Fruit fly (Drosophila melanogaster): ENCODE data around the gene CG12617.
A peak's percentile ranks its signal among the peaks of the same experiment; 100 is the strongest.

CG12617 gene

DNA sequence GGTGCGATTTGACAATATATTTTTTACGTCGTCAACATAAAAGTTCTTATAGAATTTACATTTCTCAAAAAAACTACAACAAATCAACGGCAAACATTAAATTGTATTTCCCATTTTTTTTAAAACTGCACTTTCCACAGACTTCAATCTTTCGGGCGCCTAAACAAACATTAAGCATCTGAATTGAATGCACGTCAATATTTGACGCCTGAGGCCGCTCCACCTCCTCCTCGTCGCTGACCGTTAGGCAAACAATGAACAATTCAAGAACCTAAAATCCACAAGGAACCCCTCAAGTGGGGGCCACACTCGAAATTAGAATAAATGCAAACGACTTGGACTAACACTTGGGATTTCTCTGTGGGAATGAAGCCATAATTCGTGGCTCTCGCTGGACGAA, 32.9 kb downstream of the CG12617 start:
- TF ChIP-seq fd96Cb (tag; optimal IDR thresholded peaks at IDR 0.05) (no peak), CG34422 (GFP tag; IDR thresholded peaks at IDR 0.05) (0 out of 3 replicates have a peak, but pooled peaks have one; percentile 26), slp2 (GFP tag; optimal IDR thresholded peaks at IDR 0.05) (no peak), cato (GFP tag; optimal IDR thresholded peaks at IDR 0.05; ENCODE audit: borderline replicate concordance) (no peak), MTF-1 (GFP tag; optimal IDR thresholded peaks at IDR 0.05; ENCODE audit: borderline replicate concordance) (peak; percentile 65), grau (tag; optimal IDR thresholded peaks at IDR 0.05) (no peak), amos (GFP tag; IDR thresholded peaks at IDR 0.05; ENCODE audit: partially characterized antibody) (no peak), peb (GFP tag; IDR thresholded peaks at IDR 0.05) (no peak), gce (GFP tag; IDR thresholded peaks at IDR 0.05) (no peak), CG18764 (GFP tag; optimal IDR thresholded peaks at IDR 0.05) (peak; percentile 20), nmo (GFP tag; optimal IDR thresholded peaks at IDR 0.05) (no peak), hbn (GFP tag; IDR thresholded peaks at IDR 0.05; ENCODE audit: partially characterized antibody) (no peak), Eip74EF (GFP tag; optimal IDR thresholded peaks at IDR 0.05) (no peak), ind (GFP tag; optimal IDR thresholded peaks at IDR 0.05) (no peak), D19A (tag; optimal IDR thresholded peaks at IDR 0.05) (no peak), Nf-YB (GFP tag; optimal IDR thresholded peaks at IDR 0.05) (no peak), bab2 (GFP tag; optimal IDR thresholded peaks at IDR 0.05) (peak; percentile 53), pita (GFP tag; optimal IDR thresholded peaks at IDR 0.05) (no peak), Myb (GFP tag; optimal IDR thresholded peaks at IDR 0.05) (no peak), CG12104 (GFP tag; optimal IDR thresholded peaks at IDR 0.05) (no peak), nau (GFP tag; optimal IDR thresholded peaks at IDR 0.05) (no peak), org-1 (GFP tag; optimal IDR thresholded peaks at IDR 0.05) (peak; percentile 3), gt (GFP tag; IDR thresholded peaks at IDR 0.05) (no peak), otp (GFP tag; IDR thresholded peaks at IDR 0.05) (peak; percentile 78; the same call in 2 of the 3 replicates), oc (tag; optimal IDR thresholded peaks at IDR 0.05) (peak; percentile 37), Dp (GFP tag; optimal IDR thresholded peaks at IDR 0.05) (no peak), CG8944 (GFP tag; optimal IDR thresholded peaks at IDR 0.05) (no peak), ken (GFP tag; IDR thresholded peaks at IDR 0.05) (0 out of 3 replicates have a peak, but pooled peaks have one; percentile 14), CG8290 (GFP tag; optimal IDR thresholded peaks at IDR 0.05) (no peak), CG8290 (tag; optimal IDR thresholded peaks at IDR 0.05) (peak in 1 of 2 experiments; percentile 19), jigr1 (GFP tag; IDR thresholded peaks at IDR 0.05) (no peak), Xrp1 (GFP tag; IDR thresholded peaks at IDR 0.05) (peak; percentile 61), zen2 (GFP tag; IDR thresholded peaks at IDR 0.05; ENCODE audit: partially characterized antibody) (no peak), CG11723 (GFP tag; optimal IDR thresholded peaks at IDR 0.05) (peak; percentile 17), CG7786 (GFP tag; optimal IDR thresholded peaks at IDR 0.05) (no peak), lbe (GFP tag; optimal IDR thresholded peaks at IDR 0.05) (no peak), Blimp-1 (GFP tag; optimal IDR thresholded peaks at IDR 0.05) (peak; percentile 18), HLHmδ (GFP tag; optimal IDR thresholded peaks at IDR 0.05) (peak; percentile 60), CG6272 (GFP tag; IDR thresholded peaks at IDR 0.05) (no peak), dm (GFP tag; optimal IDR thresholded peaks at IDR 0.05) (no peak), BEAF-32 (GFP tag; optimal IDR thresholded peaks at IDR 0.05) (no peak), bowl (GFP tag; IDR thresholded peaks at IDR 0.05) (no peak), CG6854 (GFP tag; optimal IDR thresholded peaks at IDR 0.05) (no peak), phol (tag; optimal IDR thresholded peaks at IDR 0.05) (no peak), Oli (tag; optimal IDR thresholded peaks at IDR 0.05) (no peak), CG10147 (GFP tag; optimal IDR thresholded peaks at IDR 0.05) (no peak), unpg (GFP tag; optimal IDR thresholded peaks at IDR 0.05) (peak; percentile 26), ham (GFP tag; IDR thresholded peaks at IDR 0.05) (no peak), CG12219 (GFP tag; optimal IDR thresholded peaks at IDR 0.05) (no peak), dmrt99B (tag; optimal IDR thresholded peaks at IDR 0.05) (no peak), ro (GFP tag; IDR thresholded peaks at IDR 0.05) (no peak)
